Worm (Caenorhabditis elegans) whole organism, L1 larva: ENCODE data around the gene F59D12.3.

Source experiments
- C04F5.9 ChIP-seq: sonication (generic microtip); optimal IDR thresholded peaks from 2 replicates; lab custom pipeline; 2016; ENCODE audit warnings: missing genetic modification characterization, missing compliant biosample characterization
- C16A3.4 ChIP-seq: fragments of 150-350 bp; optimal IDR thresholded peaks from 2 replicates; lab custom pipeline; 2014; ENCODE audit warnings: missing biosample characterization, missing genetic modification characterization
- C34B4.2 ChIP-seq: sonication (generic microtip); optimal IDR thresholded peaks from 2 replicates; lab custom pipeline; 2017; ENCODE audit warnings: mild to moderate bottlenecking, missing genetic modification characterization, missing compliant biosample characterization
- F16B12.6 ChIP-seq: fragments of 150-350 bp; optimal IDR thresholded peaks from 2 replicates; lab custom pipeline; 2014; ENCODE audit warnings: missing biosample characterization, missing genetic modification characterization
- Y116A8C.19 ChIP-seq: sonication (generic microtip); optimal IDR thresholded peaks from 2 replicates; lab custom pipeline; 2016; ENCODE audit warnings: missing compliant biosample characterization, missing genetic modification characterization, borderline replicate concordance
- ama-1 ChIP-seq: fragments of 150-350 bp; optimal IDR thresholded peaks from 2 replicates; lab custom pipeline; 2014
- ceh-63 ChIP-seq: fragments of 200-800 bp; sonication (Bioruptor generic); optimal IDR thresholded peaks from 2 replicates; lab custom pipeline; 2018; ENCODE audit warnings: mild to moderate bottlenecking, missing genetic modification characterization, missing compliant biosample characterization
- ceh-8 ChIP-seq: fragments of 200-800 bp; sonication (Bioruptor generic); optimal IDR thresholded peaks from 2 replicates; lab custom pipeline; 2018; ENCODE audit warnings: mild to moderate bottlenecking, missing genetic modification characterization, moderate library complexity, missing compliant biosample characterization
- ceh-82 ChIP-seq, 3 experiments: fragments of 150-350 bp in 1 of 3; sonication (generic microtip) in 2 of 3; optimal IDR thresholded peaks; 2 replicates each; lab custom pipeline; 2014 to 2017; ENCODE audit warnings: missing biosample characterization in 3 of 3, missing genetic modification characterization in 3 of 3
- ces-1 ChIP-seq: fragments of 150-350 bp; optimal IDR thresholded peaks from 2 replicates; lab custom pipeline; 2014; ENCODE audit warnings: missing biosample characterization, missing genetic modification reagents, missing genetic modification characterization
- dpl-1 ChIP-seq, 3 experiments: fragments of 150-350 bp in 2 of 3; sonication (generic microtip) in 1 of 3; optimal IDR thresholded peaks; 2 replicates each; lab custom pipeline; 2014 to 2017; ENCODE audit warnings: missing biosample characterization in 3 of 3, missing genetic modification characterization in 3 of 3, missing genetic modification reagents in 3 of 3
- efl-3 ChIP-seq: fragments of 200-800 bp; sonication (Bioruptor generic); optimal IDR thresholded peaks from 2 replicates; lab custom pipeline; 2018; ENCODE audit warnings: mild to moderate bottlenecking, missing genetic modification characterization, missing compliant biosample characterization
- egl-27 ChIP-seq, 2 experiments: fragments of 150-350 bp in 1 of 2; sonication (generic microtip); optimal IDR thresholded peaks; 3 replicates each; lab custom pipeline; 2017 to 2018; ENCODE audit warnings: missing biosample characterization in 2 of 2, missing genetic modification characterization in 2 of 2, missing genetic modification reagents in 2 of 2
- ets-5 ChIP-seq: fragments of 200-800 bp; sonication (Bioruptor generic); IDR thresholded peaks from 2 replicates; pipeline ENCODE4 v1.3.6; 2022; ENCODE audit warnings: missing genetic modification characterization, missing compliant biosample characterization
- fkh-10 ChIP-seq: sonication (generic microtip); optimal IDR thresholded peaks from 2 replicates; lab custom pipeline; 2017; ENCODE audit warnings: missing biosample characterization, missing genetic modification reagents, missing genetic modification characterization
- fkh-4 ChIP-seq: sonication (generic microtip); optimal IDR thresholded peaks from 2 replicates; lab custom pipeline; 2016; ENCODE audit warnings: missing compliant biosample characterization, missing genetic modification characterization, borderline replicate concordance
- fkh-8 ChIP-seq: sonication (generic microtip); optimal IDR thresholded peaks from 2 replicates; lab custom pipeline; 2016; ENCODE audit warnings: mild to moderate bottlenecking, missing genetic modification characterization, missing compliant biosample characterization
- fos-1 ChIP-seq: fragments of 150-350 bp; optimal IDR thresholded peaks from 2 replicates; lab custom pipeline; 2014; ENCODE audit warnings: missing biosample characterization, missing genetic modification characterization
- hlh-4 ChIP-seq: sonication (generic microtip); optimal IDR thresholded peaks from 2 replicates; lab custom pipeline; 2016; ENCODE audit warnings: mild to moderate bottlenecking, missing genetic modification characterization, missing compliant biosample characterization
- hpl-2 ChIP-seq: fragments of 150-350 bp; optimal IDR thresholded peaks from 2 replicates; lab custom pipeline; 2014; ENCODE audit warnings: missing biosample characterization, missing genetic modification reagents, missing genetic modification characterization
- lin-13 ChIP-seq: fragments of 150-350 bp; optimal IDR thresholded peaks from 2 replicates; lab custom pipeline; 2014; ENCODE audit warnings: missing biosample characterization, missing genetic modification reagents, missing genetic modification characterization
- lin-14 ChIP-seq: fragments of 200-800 bp; sonication (Bioruptor generic); optimal IDR thresholded peaks from 2 replicates; lab custom pipeline; 2018; ENCODE audit warnings: mild to moderate bottlenecking, missing genetic modification characterization, moderate library complexity, missing compliant biosample characterization
- lin-15B ChIP-seq: fragments of 150-350 bp; sonication (generic microtip); optimal IDR thresholded peaks from 3 replicates; lab custom pipeline; 2014; ENCODE audit warnings: missing biosample characterization, missing genetic modification characterization
- lin-35 ChIP-seq, 2 experiments: fragments of 150-350 bp; optimal IDR thresholded peaks; 2 replicates each; lab custom pipeline; 2014; ENCODE audit warnings: missing biosample characterization in 2 of 2, missing genetic modification characterization in 2 of 2, missing genetic modification reagents in 2 of 2
- lir-3 ChIP-seq: sonication (generic microtip); optimal IDR thresholded peaks from 2 replicates; lab custom pipeline; 2016; ENCODE audit warnings: mild to moderate bottlenecking, missing genetic modification characterization, moderate library complexity, missing compliant biosample characterization; ENCODE audit not compliant: poor library complexity
- lsy-2 ChIP-seq, 2 experiments: fragments of 150-350 bp; optimal IDR thresholded peaks; 2 replicates each; lab custom pipeline; 2014; ENCODE audit warnings: missing biosample characterization in 2 of 2, missing genetic modification characterization in 2 of 2
- mab-9 ChIP-seq: fragments of 200-800 bp; sonication (Bioruptor generic); IDR thresholded peaks from 2 replicates; pipeline ENCODE4 v1.3.6; 2022; ENCODE audit warnings: missing genetic modification reagents, missing genetic modification characterization, missing compliant biosample characterization
- mep-1 ChIP-seq: fragments of 150-350 bp; optimal IDR thresholded peaks from 2 replicates; lab custom pipeline; 2014; ENCODE audit warnings: missing biosample characterization, missing genetic modification characterization
- nhr-11 ChIP-seq: fragments of 150-350 bp; optimal IDR thresholded peaks from 2 replicates; lab custom pipeline; 2014; ENCODE audit warnings: missing biosample characterization, missing genetic modification characterization
- nhr-12 ChIP-seq: sonication (generic microtip); optimal IDR thresholded peaks from 2 replicates; lab custom pipeline; 2017; ENCODE audit warnings: missing biosample characterization, missing genetic modification characterization
- nhr-20 ChIP-seq: sonication (generic microtip); optimal IDR thresholded peaks from 2 replicates; lab custom pipeline; 2016; ENCODE audit warnings: mild to moderate bottlenecking, missing genetic modification characterization, missing compliant biosample characterization
- nhr-237 ChIP-seq: fragments of 150-350 bp; optimal IDR thresholded peaks from 2 replicates; lab custom pipeline; 2014; ENCODE audit warnings: missing biosample characterization, missing genetic modification characterization
- nhr-28 ChIP-seq: fragments of 150-350 bp; optimal IDR thresholded peaks from 2 replicates; lab custom pipeline; 2014; ENCODE audit warnings: missing biosample characterization, missing genetic modification characterization
- nhr-77 ChIP-seq: fragments of 150-350 bp; optimal IDR thresholded peaks from 2 replicates; lab custom pipeline; 2014; ENCODE audit warnings: missing biosample characterization, missing genetic modification characterization
- nhr-85 ChIP-seq: sonication (generic microtip); peaks from one replicate; lab custom pipeline; 2016; ENCODE audit warnings: missing genetic modification characterization, inconsistent platforms, missing compliant biosample characterization
- nhr-90 ChIP-seq: sonication (generic microtip); optimal IDR thresholded peaks from 2 replicates; lab custom pipeline; 2016; ENCODE audit warnings: mild to moderate bottlenecking, missing genetic modification characterization, missing compliant biosample characterization; ENCODE audit not compliant: poor library complexity
- pag-3 ChIP-seq: sonication (generic microtip); optimal IDR thresholded peaks from 2 replicates; lab custom pipeline; 2017; ENCODE audit warnings: missing genetic modification characterization, mild to moderate bottlenecking, missing compliant biosample characterization, antibody characterized with exemption, borderline replicate concordance; ENCODE audit not compliant: insufficient read depth
- pax-3 ChIP-seq: fragments of 200-800 bp; sonication (Bioruptor generic); optimal IDR thresholded peaks from 2 replicates; lab custom pipeline; 2018; ENCODE audit warnings: mild to moderate bottlenecking, missing genetic modification characterization, moderate library complexity, missing compliant biosample characterization
- pqm-1 ChIP-seq: sonication (generic microtip); optimal IDR thresholded peaks from 3 replicates; lab custom pipeline; 2017; ENCODE audit warnings: missing biosample characterization, missing genetic modification characterization
- rnt-1 ChIP-seq: sonication (generic microtip); optimal IDR thresholded peaks from 2 replicates; lab custom pipeline; 2016; ENCODE audit warnings: mild to moderate bottlenecking, missing genetic modification characterization, moderate library complexity, missing compliant biosample characterization
- snpc-4 ChIP-seq: fragments of 150-350 bp; optimal IDR thresholded peaks from 2 replicates; lab custom pipeline; 2014; ENCODE audit warnings: missing biosample characterization, missing genetic modification characterization
- sup-37 ChIP-seq: fragments of 200-800 bp; sonication (Bioruptor generic); optimal IDR thresholded peaks from 2 replicates; lab custom pipeline; 2018; ENCODE audit warnings: mild to moderate bottlenecking, missing genetic modification characterization, missing compliant biosample characterization
- swsn-7 ChIP-seq: sonication (generic microtip); optimal IDR thresholded peaks from 2 replicates; lab custom pipeline; 2016; ENCODE audit warnings: missing genetic modification characterization, missing compliant biosample characterization
- tlp-1 ChIP-seq: fragments of 150-350 bp; optimal IDR thresholded peaks from 2 replicates; lab custom pipeline; 2014; ENCODE audit warnings: missing biosample characterization, missing genetic modification characterization
- unc-130 ChIP-seq: fragments of 150-350 bp; optimal IDR thresholded peaks from 2 replicates; lab custom pipeline; 2017; ENCODE audit warnings: missing biosample characterization, missing genetic modification characterization, inconsistent platforms
- unc-30 ChIP-seq: sonication (generic microtip); optimal IDR thresholded peaks from 2 replicates; lab custom pipeline; 2017; ENCODE audit warnings: missing biosample characterization, missing genetic modification characterization
- unc-86 ChIP-seq: sonication (generic microtip); optimal IDR thresholded peaks from 2 replicates; lab custom pipeline; 2016; ENCODE audit warnings: missing genetic modification characterization, missing compliant biosample characterization
- unc-98 ChIP-seq: fragments of 200-800 bp; sonication (Bioruptor generic); IDR thresholded peaks from 2 replicates; pipeline ENCODE4 v1.3.6; 2022; ENCODE audit warnings: missing genetic modification characterization, missing compliant biosample characterization
- ztf-11 ChIP-seq, 2 experiments: sonication (generic microtip); optimal IDR thresholded peaks; 2 replicates each; lab custom pipeline; 2016 to 2017; ENCODE audit warnings: missing genetic modification characterization in 2 of 2, missing biosample characterization in 1 of 2, missing compliant biosample characterization in 1 of 2

F59D12.3 gene

DNA sequence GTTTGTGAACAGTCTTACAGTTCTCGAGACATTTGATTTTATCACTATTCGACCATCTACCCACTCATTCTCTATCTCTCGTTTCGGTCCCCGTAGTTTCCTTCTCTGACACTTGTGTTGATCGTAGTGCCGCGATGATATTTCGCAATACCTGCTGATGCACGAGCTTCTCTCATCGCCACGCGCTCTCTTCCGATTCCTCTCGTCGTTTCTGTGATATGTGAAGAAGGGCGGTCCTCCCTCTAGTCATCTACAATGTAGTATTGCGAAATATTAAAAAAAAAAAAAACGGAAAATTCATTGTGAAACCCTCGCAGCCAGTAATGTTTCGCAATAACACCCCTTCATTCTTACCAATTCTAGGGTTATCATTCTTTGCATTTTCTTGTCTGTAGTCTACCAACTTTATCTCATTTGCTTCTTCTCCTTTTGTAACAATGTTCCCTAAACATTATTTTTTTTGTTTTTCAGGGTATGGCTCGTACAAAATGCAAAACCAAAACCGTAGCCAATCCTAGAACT is 43.2 kb downstream of the F59D12.3 start, which contains the start of gene nipi-3 (continued):
- TF ChIP-seq sup-37 (GFP tag; lab: Kevin White, UChicago): peak; percentile 76
- TF ChIP-seq hpl-2 (GFP tag; lab: Kevin White, UChicago): peak; percentile 94
- TF ChIP-seq fkh-4 (tag; lab: Kevin White, UChicago): no peak
- no peak for TF ChIP-seq hlh-4 (tag; lab: Kevin White, UChicago)
- peak; percentile 95 for TF ChIP-seq C16A3.4 (tag; lab: Kevin White, UChicago)
- peak; percentile 82 for TF ChIP-seq rnt-1 (tag; lab: Kevin White, UChicago)
- TF ChIP-seq Y116A8C.19 (tag; lab: Kevin White, UChicago): no peak
- TF ChIP-seq nhr-237 (tag; lab: Kevin White, UChicago): peak; percentile 95
- peak; percentile 45; the same call in 1 of the 2 replicates for TF ChIP-seq unc-98 (GFP tag; lab: Robert Waterston, UW)
- TF ChIP-seq lin-14 (GFP tag; lab: Kevin White, UChicago): peak; percentile 98
- TF ChIP-seq unc-130: peak; percentile 92
- no peak for TF ChIP-seq C04F5.9 (tag; lab: Kevin White, UChicago)
- TF ChIP-seq nhr-20: peak; percentile 99
- peak; percentile 4 for TF ChIP-seq unc-30 (tag; lab: Kevin White, UChicago)
- TF ChIP-seq ztf-11 (tag; optimal IDR thresholded peaks at IDR 0.05; lab: Kevin White, UChicago): no peak
- TF ChIP-seq pag-3: peak; percentile 14
- TF ChIP-seq nhr-28 (tag; lab: Kevin White, UChicago): peak; percentile 84
- TF ChIP-seq mab-9: peak; percentile 52; the same call in 1 of the 2 replicates
- no peak for TF ChIP-seq C34B4.2 (tag; lab: Kevin White, UChicago)
- TF ChIP-seq fkh-8 (tag; lab: Kevin White, UChicago): peak; percentile 89
- TF ChIP-seq fos-1 (tag; lab: Kevin White, UChicago): peak; percentile 88
- TF ChIP-seq mep-1: peak; percentile 94
- TF ChIP-seq ces-1 (GFP tag; lab: Kevin White, UChicago): no peak
- TF ChIP-seq nhr-12 (tag; lab: Kevin White, UChicago): peak; percentile 84
- TF ChIP-seq lsy-2 (tag; optimal IDR thresholded peaks at IDR 0.05; lab: Kevin White, UChicago): peak; percentile 84 to 91
- no peak for TF ChIP-seq ama-1 (lab: Kevin White, UChicago)
- TF ChIP-seq efl-3 (GFP tag; lab: Kevin White, UChicago): no peak
- peak; percentile 37 to 52 (median 39) for TF ChIP-seq dpl-1 (GFP tag; optimal IDR thresholded peaks at IDR 0.05; lab: Kevin White, UChicago)
- TF ChIP-seq nhr-11 (tag; lab: Kevin White, UChicago): peak; percentile 92
- peak; percentile 82 to 85 for TF ChIP-seq egl-27 (tag; optimal IDR thresholded peaks at IDR 0.05; lab: Kevin White, UChicago)
- peak; percentile 93 for TF ChIP-seq nhr-85 (tag; lab: Kevin White, UChicago)
- TF ChIP-seq nhr-90 (tag; lab: Kevin White, UChicago): peak; percentile 92
- peak; percentile 71 to 85 for TF ChIP-seq lin-35 (GFP tag; optimal IDR thresholded peaks at IDR 0.05; lab: Kevin White, UChicago)
- peak; percentile 93 for TF ChIP-seq nhr-77 (tag; lab: Kevin White, UChicago)
- TF ChIP-seq F16B12.6 (tag; lab: Kevin White, UChicago): peak; percentile 22
- TF ChIP-seq tlp-1: no peak
- TF ChIP-seq pqm-1: peak; percentile 30
- peak; percentile 69 for TF ChIP-seq ceh-8
- no peak for TF ChIP-seq ets-5 (GFP tag; lab: Robert Waterston, UW)
- TF ChIP-seq snpc-4 (tag; lab: Kevin White, UChicago): peak; percentile 85

ce11 chrX:15606585-15607276 is 44.0 kb downstream of the F59D12.3 start, which contains the start of gene rab-14:
TSS of gene rab-14 (minus strand) at chrX:15606635.
- TF ChIP-seq nhr-12 (tag; lab: Kevin White, UChicago): no peak
- no peak for TF ChIP-seq lin-15B (tag; lab: Kevin White, UChicago)
- no peak for TF ChIP-seq tlp-1
- TF ChIP-seq nhr-85 (tag; lab: Kevin White, UChicago): no peak
- TF ChIP-seq unc-86: peak; percentile 93
- TF ChIP-seq fos-1 (tag; lab: Kevin White, UChicago): peak; percentile 64
- peak; percentile 80 for TF ChIP-seq swsn-7 (tag; lab: Kevin White, UChicago)
- no peak for TF ChIP-seq pax-3
- TF ChIP-seq dpl-1 (GFP tag; optimal IDR thresholded peaks at IDR 0.05; lab: Kevin White, UChicago): peak; percentile 10 to 39 (median 37)
- peak; percentile 54 to 89 (median 54) for TF ChIP-seq ceh-82 (tag; optimal IDR thresholded peaks at IDR 0.05; lab: Kevin White, UChicago)
- TF ChIP-seq pqm-1: no peak
- TF ChIP-seq ceh-63 (GFP tag; lab: Kevin White, UChicago): no peak
- TF ChIP-seq fkh-4 (tag; lab: Kevin White, UChicago): no peak
- peak; percentile 28 for TF ChIP-seq lir-3 (tag; lab: Kevin White, UChicago)
- peak; percentile 81 for TF ChIP-seq fkh-10
- TF ChIP-seq C04F5.9 (tag; lab: Kevin White, UChicago): no peak
- peak; percentile 75 for TF ChIP-seq lin-13 (GFP tag; lab: Kevin White, UChicago)
- TF ChIP-seq ama-1 (lab: Kevin White, UChicago): peak; percentile 12
